Worm (Caenorhabditis elegans) whole organism, L2 larva: Measurements from ENCODE around the gene F18E3.13.

ENCODE experiments used
- F13H6.1 ChIP-seq: sonication (generic microtip); optimal IDR thresholded peaks from 2 replicates; lab custom pipeline; 2016; ENCODE audit warnings: missing genetic modification characterization, missing compliant biosample characterization
- Y55F3AM.14 ChIP-seq: fragments of 200-800 bp; sonication (Bioruptor generic); optimal IDR thresholded peaks from 2 replicates; lab custom pipeline; 2018; ENCODE audit warnings: mild to moderate bottlenecking, missing genetic modification characterization, missing compliant biosample characterization
- alr-1 ChIP-seq: fragments of 150-350 bp; optimal IDR thresholded peaks from 2 replicates; lab custom pipeline; 2014; ENCODE audit warnings: missing biosample characterization, missing genetic modification characterization
- aly-2 ChIP-seq: fragments of 150-350 bp; optimal IDR thresholded peaks from 2 replicates; lab custom pipeline; 2014; ENCODE audit warnings: missing biosample characterization, missing genetic modification characterization
- ama-1 ChIP-seq: fragments of 150-350 bp; optimal IDR thresholded peaks from 2 replicates; lab custom pipeline; 2018; ENCODE audit warnings: inconsistent platforms
- blmp-1 ChIP-seq: sonication (generic microtip); optimal IDR thresholded peaks from 2 replicates; lab custom pipeline; 2017; ENCODE audit warnings: missing genetic modification characterization, mild to moderate bottlenecking, missing compliant biosample characterization, antibody characterized with exemption, moderate library complexity; ENCODE audit not compliant: insufficient read depth
- ceh-16 ChIP-seq: fragments of 150-350 bp; optimal IDR thresholded peaks from 2 replicates; lab custom pipeline; 2014; ENCODE audit warnings: missing biosample characterization, missing genetic modification characterization
- crh-2 ChIP-seq: sonication (generic microtip); optimal IDR thresholded peaks from 2 replicates; lab custom pipeline; 2017; ENCODE audit warnings: missing biosample characterization, missing genetic modification characterization
- dmd-4 ChIP-seq: sonication (generic microtip); optimal IDR thresholded peaks from 2 replicates; lab custom pipeline; 2017; ENCODE audit warnings: missing biosample characterization, missing genetic modification characterization
- egl-27 ChIP-seq: sonication (generic microtip); optimal IDR thresholded peaks from 3 replicates; lab custom pipeline; 2017; ENCODE audit warnings: missing biosample characterization, missing genetic modification reagents, missing genetic modification characterization
- elt-1 ChIP-seq: fragments of 150-350 bp; optimal IDR thresholded peaks from 2 replicates; lab custom pipeline; 2014; ENCODE audit warnings: missing biosample characterization, missing genetic modification characterization
- elt-3 ChIP-seq: sonication (generic microtip); optimal IDR thresholded peaks from 2 replicates; lab custom pipeline; 2017; ENCODE audit warnings: missing biosample characterization, missing genetic modification characterization
- gmeb-1 ChIP-seq: fragments of 150-350 bp; optimal IDR thresholded peaks from 2 replicates; lab custom pipeline; 2014; ENCODE audit warnings: missing biosample characterization, missing genetic modification characterization
- lin-11 ChIP-seq: fragments of 150-350 bp; sonication (generic microtip); optimal IDR thresholded peaks from 2 replicates; lab custom pipeline; 2014; ENCODE audit warnings: missing biosample characterization, missing genetic modification characterization, inconsistent platforms, mixed read lengths
- lin-13 ChIP-seq: fragments of 150-350 bp; optimal IDR thresholded peaks from 2 replicates; lab custom pipeline; 2014; ENCODE audit warnings: missing biosample characterization, missing genetic modification reagents, missing genetic modification characterization
- lin-39 ChIP-seq: fragments of 150-350 bp; optimal IDR thresholded peaks from 2 replicates; lab custom pipeline; 2014; ENCODE audit warnings: missing biosample characterization, missing genetic modification reagents, missing genetic modification characterization
- lsy-2 ChIP-seq, 2 experiments: fragments of 150-350 bp in 1 of 2; sonication (generic microtip) in 1 of 2; optimal IDR thresholded peaks; 2 replicates each; lab custom pipeline; 2014 to 2017; ENCODE audit warnings: missing biosample characterization in 2 of 2, missing genetic modification characterization in 2 of 2
- mbf-1 ChIP-seq: sonication (generic microtip); optimal IDR thresholded peaks from 2 replicates; lab custom pipeline; 2017; ENCODE audit warnings: missing biosample characterization, missing genetic modification characterization
- mdl-1 ChIP-seq, 2 experiments: fragments of 150-350 bp in 1 of 2; sonication (generic microtip) in 1 of 2; optimal IDR thresholded peaks; 2 replicates each; lab custom pipeline; 2017; ENCODE audit warnings: missing biosample characterization in 2 of 2, missing genetic modification characterization in 2 of 2
- nhr-11 ChIP-seq: fragments of 150-350 bp; optimal IDR thresholded peaks from 2 replicates; lab custom pipeline; 2014; ENCODE audit warnings: missing biosample characterization, missing genetic modification characterization
- nhr-12 ChIP-seq: fragments of 150-350 bp; optimal IDR thresholded peaks from 2 replicates; lab custom pipeline; 2014; ENCODE audit warnings: missing biosample characterization, missing genetic modification characterization
- nhr-237 ChIP-seq: fragments of 150-350 bp; optimal IDR thresholded peaks from 2 replicates; lab custom pipeline; 2014; ENCODE audit warnings: missing biosample characterization, missing genetic modification characterization
- nhr-6 ChIP-seq: fragments of 150-350 bp; optimal IDR thresholded peaks from 2 replicates; lab custom pipeline; 2014; ENCODE audit warnings: missing biosample characterization, missing genetic modification characterization
- sem-4 ChIP-seq: fragments of 150-350 bp; optimal IDR thresholded peaks from 2 replicates; lab custom pipeline; 2014; ENCODE audit warnings: missing biosample characterization, missing genetic modification reagents, missing genetic modification characterization
- sma-3 ChIP-seq: sonication (generic microtip); optimal IDR thresholded peaks from 2 replicates; lab custom pipeline; 2016; ENCODE audit warnings: missing genetic modification reagents, missing genetic modification characterization, missing compliant biosample characterization
- sma-9 ChIP-seq, 2 experiments: fragments of 150-350 bp in 1 of 2; sonication (generic microtip) in 1 of 2; optimal IDR thresholded peaks; 2 replicates each; lab custom pipeline; 2014 to 2016; ENCODE audit warnings: missing genetic modification characterization in 2 of 2, mild to moderate bottlenecking in 1 of 2, missing biosample characterization in 1 of 2, missing compliant biosample characterization in 1 of 2, missing genetic modification reagents in 1 of 2, moderate library complexity in 1 of 2
- snpc-4 ChIP-seq: fragments of 150-350 bp; optimal IDR thresholded peaks from 2 replicates; lab custom pipeline; 2014; ENCODE audit warnings: missing biosample characterization, missing genetic modification characterization
- unc-39 ChIP-seq: fragments of 150-350 bp; optimal IDR thresholded peaks from 2 replicates; lab custom pipeline; 2014; ENCODE audit warnings: missing biosample characterization, missing genetic modification characterization
- unc-55 ChIP-seq: fragments of 150-350 bp; sonication (generic microtip); optimal IDR thresholded peaks from 3 replicates; lab custom pipeline; 2014; ENCODE audit warnings: missing biosample characterization, missing genetic modification reagents, missing genetic modification characterization
- unc-62 ChIP-seq: fragments of 150-350 bp; optimal IDR thresholded peaks from 2 replicates; lab custom pipeline; 2014; ENCODE audit warnings: missing biosample characterization, missing genetic modification reagents, missing genetic modification characterization
- zag-1 ChIP-seq: fragments of 150-350 bp; optimal IDR thresholded peaks from 2 replicates; lab custom pipeline; 2014; ENCODE audit warnings: missing biosample characterization, missing genetic modification characterization
- ztf-1 ChIP-seq: fragments of 200-800 bp; sonication (Bioruptor generic); conservative IDR thresholded peaks from 2 replicates; pipeline ENCODE4 v1.3.6; 2022; ENCODE audit warnings: missing genetic modification characterization, missing compliant biosample characterization

F18E3.13 gene

ce11 chrV:7399202-7399601 is 16.8 kb upstream of the F18E3.13 start, which contains the start of gene gst-41:
TSS of gene gst-41 (minus strand) at chrV:7399302.
- no peak for TF ChIP-seq blmp-1 (tag; lab: Kevin White, UChicago)
- no peak for TF ChIP-seq sma-9 (GFP tag; optimal IDR thresholded peaks at IDR 0.05; lab: Kevin White, UChicago)
- no peak for TF ChIP-seq sma-9 (tag; optimal IDR thresholded peaks at IDR 0.05; lab: Kevin White, UChicago)
- no peak for TF ChIP-seq snpc-4 (tag; lab: Kevin White, UChicago)
- no peak for TF ChIP-seq nhr-12 (tag; lab: Kevin White, UChicago)
- TF ChIP-seq mbf-1 (tag; lab: Kevin White, UChicago): no peak
- TF ChIP-seq sem-4 (tag; lab: Kevin White, UChicago): no peak

- no peak for TF ChIP-seq lin-39 (tag; lab: Kevin White, UChicago)
- no peak for TF ChIP-seq gmeb-1
- no peak for TF ChIP-seq lin-11
- TF ChIP-seq F13H6.1 (tag; lab: Kevin White, UChicago): no peak
- TF ChIP-seq sma-3: no peak
- TF ChIP-seq nhr-237 (tag; lab: Kevin White, UChicago): no peak
- no peak for TF ChIP-seq ztf-1 (GFP tag; lab: Robert Waterston, UW)
- no peak for TF ChIP-seq unc-62 (GFP tag; lab: Kevin White, UChicago)
Measured at ce11 chrV:7400095-7400494, 15.9 kb upstream of the F18E3.13 start, which contains the start of gene cnc-9. TSS of gene cnc-9 (minus strand) at chrV:7400195.

ce11 chrV:7400588-7400987 is 15.4 kb upstream of the F18E3.13 start, which contains the start of gene srx-60:
TSS of gene srx-60 (plus strand) at chrV:7400888.
- TF ChIP-seq ama-1 (lab: Kevin White, UChicago) (no peak), mdl-1 (tag; optimal IDR thresholded peaks at IDR 0.05; lab: Kevin White, UChicago) (no peak), mbf-1 (tag; lab: Kevin White, UChicago) (no peak), gmeb-1 (no peak), unc-62 (GFP tag; lab: Kevin White, UChicago) (no peak), sem-4 (tag; lab: Kevin White, UChicago) (no peak)

- TF ChIP-seq lin-11: no peak
Measured at ce11 chrV:7402355-7402754, 13.6 kb upstream of the F18E3.13 start, which contains the start of gene srj-13. TSS of gene srj-13 (plus strand) at chrV:7402655.

- TF ChIP-seq elt-3 (tag; lab: Kevin White, UChicago) (no peak), egl-27 (tag; lab: Kevin White, UChicago) (no peak), crh-2 (no peak)
Measured at ce11 chrV:7403501-7403900, 12.5 kb upstream of the F18E3.13 start.

- no peak for TF ChIP-seq unc-55 (GFP tag; lab: Kevin White, UChicago)
- no peak for TF ChIP-seq elt-1 (tag; lab: Kevin White, UChicago)
- no peak for TF ChIP-seq aly-2 (tag; lab: Kevin White, UChicago)
- TF ChIP-seq ceh-16 (tag; lab: Kevin White, UChicago): no peak
- TF ChIP-seq blmp-1 (tag; lab: Kevin White, UChicago): no peak
- TF ChIP-seq snpc-4 (tag; lab: Kevin White, UChicago): no peak
- no peak for TF ChIP-seq mdl-1 (tag; optimal IDR thresholded peaks at IDR 0.05; lab: Kevin White, UChicago)
- TF ChIP-seq crh-2: no peak
- no peak for TF ChIP-seq dmd-4 (tag; lab: Kevin White, UChicago)
- no peak for TF ChIP-seq Y55F3AM.14
- no peak for TF ChIP-seq zag-1
- TF ChIP-seq nhr-6 (tag; lab: Kevin White, UChicago): no peak
- no peak for TF ChIP-seq lin-13
- TF ChIP-seq lin-11: no peak
Measured at ce11 chrV:7408520-7408919, 7.4 kb upstream of the F18E3.13 start, which contains the start of gene srt-6. TSS of gene srt-6 (minus strand) at chrV:7408814.

- TF ChIP-seq lsy-2 (tag; optimal IDR thresholded peaks at IDR 0.05; lab: Kevin White, UChicago): no peak
- TF ChIP-seq unc-62 (GFP tag; lab: Kevin White, UChicago): no peak
- TF ChIP-seq unc-39 (tag; lab: Kevin White, UChicago): no peak
- no peak for TF ChIP-seq nhr-6 (tag; lab: Kevin White, UChicago)
- no peak for TF ChIP-seq nhr-237 (tag; lab: Kevin White, UChicago)
- TF ChIP-seq elt-1 (tag; lab: Kevin White, UChicago): no peak
- no peak for TF ChIP-seq nhr-12 (tag; lab: Kevin White, UChicago)
- TF ChIP-seq elt-3 (tag; lab: Kevin White, UChicago): no peak
- TF ChIP-seq Y55F3AM.14: no peak
- no peak for TF ChIP-seq aly-2 (tag; lab: Kevin White, UChicago)
- no peak for TF ChIP-seq nhr-11 (tag; lab: Kevin White, UChicago)
- no peak for TF ChIP-seq sma-9 (GFP tag; optimal IDR thresholded peaks at IDR 0.05; lab: Kevin White, UChicago)
- TF ChIP-seq sma-9 (tag; optimal IDR thresholded peaks at IDR 0.05; lab: Kevin White, UChicago): no peak
- no peak for TF ChIP-seq lin-11
- TF ChIP-seq crh-2: no peak
- no peak for TF ChIP-seq alr-1
- no peak for TF ChIP-seq mdl-1 (tag; optimal IDR thresholded peaks at IDR 0.05; lab: Kevin White, UChicago)
Measured at ce11 chrV:7409599-7409998, 6.4 kb upstream of the F18E3.13 start, which contains the start of gene R13D7.2. TSS of gene R13D7.2 (plus strand) at chrV:7409899.
